Fruit fly (Drosophila melanogaster): ENCODE data around the gene awd.

dm6 chr3R:31727773-31728172 lies 18.1 kb downstream of the awd start:
- TF ChIP-seq lola (GFP tag; optimal IDR thresholded peaks at IDR 0.05), result no peak
- no peak for TF ChIP-seq psq (GFP tag; optimal IDR thresholded peaks at IDR 0.05)

Data from whole organism, wandering third instar larva.